Worm (Caenorhabditis elegans) whole organism, L4 larva: Measurements from ENCODE around the gene rip-1.

ENCODE experiments used
- D1046.2 ChIP-seq: fragments of 200-800 bp; sonication (Bioruptor generic); IDR thresholded peaks from 2 replicates; pipeline ENCODE4 v1.3.6; 2022; ENCODE audit warnings: missing genetic modification characterization, missing compliant biosample characterization
- F10B5.3 ChIP-seq: sonication (generic microtip); optimal IDR thresholded peaks from 2 replicates; lab custom pipeline; 2016; ENCODE audit warnings: mild to moderate bottlenecking, missing genetic modification characterization, missing compliant biosample characterization
- F26F4.8 ChIP-seq: fragments of 200-800 bp; sonication (Bioruptor generic); conservative IDR thresholded peaks from 2 replicates; pipeline ENCODE4 v1.3.6; 2022; ENCODE audit warnings: missing genetic modification characterization, missing compliant biosample characterization
- ZK546.5 ChIP-seq, 2 experiments: sonication (generic microtip); optimal IDR thresholded peaks; 2 replicates each; lab custom pipeline; 2017; ENCODE audit warnings: missing biosample characterization in 2 of 2, missing genetic modification characterization in 2 of 2
- aha-1 ChIP-seq: fragments of 150-350 bp; peaks from one replicate; lab custom pipeline; 2014; ENCODE audit warnings: missing biosample characterization, missing genetic modification characterization
- aly-2 ChIP-seq: sonication (generic microtip); optimal IDR thresholded peaks from 2 replicates; lab custom pipeline; 2018; ENCODE audit warnings: missing biosample characterization, missing genetic modification characterization
- arid-1 ChIP-seq: fragments of 200-800 bp; sonication (Bioruptor generic); conservative IDR thresholded peaks from 2 replicates; pipeline ENCODE4 v1.3.6; 2022; ENCODE audit warnings: missing genetic modification reagents, missing genetic modification characterization, missing compliant biosample characterization
- ceh-20 ChIP-seq: fragments of 200-800 bp; sonication (Bioruptor generic); IDR thresholded peaks from 2 replicates; pipeline ENCODE4 v1.3.6; 2022; ENCODE audit warnings: missing genetic modification reagents, missing genetic modification characterization, missing compliant biosample characterization
- ceh-28 ChIP-seq: fragments of 150-350 bp; optimal IDR thresholded peaks from 2 replicates; lab custom pipeline; 2014; ENCODE audit warnings: missing biosample characterization, missing genetic modification reagents, missing genetic modification characterization
- ceh-62 ChIP-seq: sonication (generic microtip); optimal IDR thresholded peaks from 2 replicates; lab custom pipeline; 2017; ENCODE audit warnings: missing biosample characterization, missing genetic modification characterization
- cey-2 ChIP-seq: sonication (generic microtip); optimal IDR thresholded peaks from 3 replicates; lab custom pipeline; 2017; ENCODE audit warnings: missing genetic modification characterization, mild to moderate bottlenecking, missing compliant biosample characterization, antibody characterized with exemption, borderline replicate concordance; ENCODE audit not compliant: insufficient read depth
- ctbp-1 ChIP-seq: fragments of 200-800 bp; sonication (Bioruptor generic); IDR thresholded peaks from 2 replicates; pipeline ENCODE4 v1.3.6; 2022; ENCODE audit warnings: missing genetic modification reagents, missing genetic modification characterization, missing compliant biosample characterization
- dmd-6 ChIP-seq: fragments of 200-800 bp; sonication (Bioruptor generic); IDR thresholded peaks from 2 replicates; pipeline ENCODE4 v1.3.6; 2022; ENCODE audit warnings: missing genetic modification reagents, missing genetic modification characterization, missing compliant biosample characterization
- dpl-1 ChIP-seq: fragments of 150-350 bp; optimal IDR thresholded peaks from 2 replicates; lab custom pipeline; 2014; ENCODE audit warnings: missing biosample characterization, missing genetic modification reagents, missing genetic modification characterization
- dve-1 ChIP-seq: sonication (generic microtip); optimal IDR thresholded peaks from 2 replicates; lab custom pipeline; 2017; ENCODE audit warnings: antibody characterized with exemption, mild to moderate bottlenecking, missing genetic modification characterization, missing compliant biosample characterization; ENCODE audit not compliant: insufficient read depth
- egl-27 ChIP-seq: sonication (generic microtip); optimal IDR thresholded peaks from 3 replicates; lab custom pipeline; 2017; ENCODE audit warnings: missing biosample characterization, missing genetic modification reagents, missing genetic modification characterization
- egl-43 ChIP-seq: fragments of 200-800 bp; sonication (Bioruptor generic); IDR thresholded peaks from 2 replicates; pipeline ENCODE4 v1.3.6; 2022; ENCODE audit warnings: missing genetic modification reagents, missing genetic modification characterization, missing compliant biosample characterization
- gei-8 ChIP-seq: fragments of 200-800 bp; sonication (Bioruptor generic); optimal IDR thresholded peaks from 2 replicates; lab custom pipeline; 2018; ENCODE audit warnings: mild to moderate bottlenecking, missing genetic modification characterization, missing compliant biosample characterization
- hlh-30 ChIP-seq: sonication (generic microtip); optimal IDR thresholded peaks from 2 replicates; lab custom pipeline; 2017; ENCODE audit warnings: antibody characterized with exemption, mild to moderate bottlenecking, missing genetic modification characterization, missing compliant biosample characterization; ENCODE audit not compliant: insufficient read depth
- lin-1 ChIP-seq: fragments of 200-800 bp; sonication (Bioruptor generic); IDR thresholded peaks from 2 replicates; pipeline ENCODE4 v1.3.6; 2022; ENCODE audit warnings: missing genetic modification reagents, missing genetic modification characterization, missing compliant biosample characterization
- lin-13 ChIP-seq: fragments of 150-350 bp; optimal IDR thresholded peaks from 2 replicates; lab custom pipeline; 2014; ENCODE audit warnings: missing biosample characterization, missing genetic modification reagents, missing genetic modification characterization
- lin-29 ChIP-seq: fragments of 200-800 bp; sonication (Bioruptor generic); IDR thresholded peaks from 2 replicates; pipeline ENCODE4 v1.3.6; 2022; ENCODE audit warnings: missing genetic modification reagents, missing genetic modification characterization, missing compliant biosample characterization
- lin-39 ChIP-seq: fragments of 150-350 bp; optimal IDR thresholded peaks from 2 replicates; lab custom pipeline; 2014; ENCODE audit warnings: missing biosample characterization, missing genetic modification reagents, missing genetic modification characterization
- lsy-2 ChIP-seq, 2 experiments: fragments of 150-350 bp in 1 of 2; sonication (generic microtip) in 1 of 2; optimal IDR thresholded peaks; 2 replicates each; lab custom pipeline; 2014 to 2017; ENCODE audit warnings: missing biosample characterization in 2 of 2, missing genetic modification characterization in 2 of 2
- madf-9 ChIP-seq: fragments of 200-800 bp; sonication (Bioruptor generic); conservative IDR thresholded peaks from 2 replicates; pipeline ENCODE4 v1.3.6; 2022; ENCODE audit warnings: missing genetic modification reagents, missing genetic modification characterization, missing compliant biosample characterization
- mxl-2 ChIP-seq: fragments of 200-800 bp; sonication (Bioruptor generic); conservative IDR thresholded peaks from 2 replicates; pipeline ENCODE4 v1.3.6; 2022; ENCODE audit warnings: missing genetic modification reagents, missing genetic modification characterization, missing compliant biosample characterization
- nhr-25 ChIP-seq: sonication (generic microtip); optimal IDR thresholded peaks from 2 replicates; lab custom pipeline; 2017; ENCODE audit warnings: missing genetic modification characterization, mild to moderate bottlenecking, missing compliant biosample characterization, antibody characterized with exemption, moderate library complexity, borderline replicate concordance; ENCODE audit not compliant: insufficient read depth
- nhr-41 ChIP-seq: fragments of 200-800 bp; sonication (Bioruptor generic); IDR thresholded peaks from 2 replicates; pipeline ENCODE4 v1.3.6; 2022; ENCODE audit warnings: missing genetic modification reagents, missing genetic modification characterization, missing compliant biosample characterization
- nhr-76 ChIP-seq: fragments of 150-350 bp; optimal IDR thresholded peaks from 2 replicates; lab custom pipeline; 2014; ENCODE audit warnings: missing biosample characterization, missing genetic modification characterization
- nhr-77 ChIP-seq: fragments of 150-350 bp; optimal IDR thresholded peaks from 2 replicates; lab custom pipeline; 2014; ENCODE audit warnings: missing biosample characterization, missing genetic modification characterization
- pha-4 ChIP-seq, 2 experiments: fragments of 150-350 bp in 1 of 2; fragments of 200-800 bp in 1 of 2; sonication (Bioruptor generic) in 1 of 2; IDR thresholded peaks in 1 of 2; optimal IDR thresholded peaks in 1 of 2; 2 replicates each; pipeline versions ENCODE4 v1.3.6 to Lab custom; 2014 to 2022; ENCODE audit warnings: missing genetic modification characterization in 2 of 2, missing genetic modification reagents in 2 of 2, missing biosample characterization in 1 of 2, missing compliant biosample characterization in 1 of 2
- rbr-2 ChIP-seq: sonication (generic microtip); optimal IDR thresholded peaks from 2 replicates; lab custom pipeline; 2016; ENCODE audit warnings: missing genotype, missing genetic modification characterization, missing compliant biosample characterization
- skn-1 ChIP-seq: fragments of 150-350 bp; optimal IDR thresholded peaks from 2 replicates; lab custom pipeline; 2014; ENCODE audit warnings: missing biosample characterization, missing genetic modification characterization
- unc-39 ChIP-seq: sonication (generic microtip); optimal IDR thresholded peaks from 2 replicates; lab custom pipeline; 2017; ENCODE audit warnings: missing biosample characterization, missing genetic modification characterization
- unc-62 ChIP-seq, 3 experiments: fragments of 150-350 bp in 1 of 3; sonication (generic microtip); optimal IDR thresholded peaks in 2 of 3; peaks in 1 of 3; 1 replicate in 1 of 3; 2 replicates in 2 of 3; lab custom pipeline; 2014 to 2017; ENCODE audit warnings: missing biosample characterization in 3 of 3, missing genetic modification characterization in 3 of 3, missing genetic modification reagents in 3 of 3, missing genotype in 1 of 3
- vab-7 ChIP-seq: fragments of 200-800 bp; sonication (Bioruptor generic); IDR thresholded peaks from 2 replicates; pipeline ENCODE4 v1.3.6; 2022; ENCODE audit warnings: missing genetic modification reagents, missing genetic modification characterization, missing compliant biosample characterization
- zfp-3 ChIP-seq: fragments of 200-800 bp; sonication (Bioruptor generic); conservative IDR thresholded peaks from 2 replicates; pipeline ENCODE4 v1.3.6; 2022; ENCODE audit warnings: missing genetic modification reagents, missing genetic modification characterization, missing compliant biosample characterization
- ztf-11 ChIP-seq: fragments of 150-350 bp; optimal IDR thresholded peaks from 2 replicates; lab custom pipeline; 2014; ENCODE audit warnings: missing biosample characterization, missing genetic modification characterization

rip-1 gene

DNA sequence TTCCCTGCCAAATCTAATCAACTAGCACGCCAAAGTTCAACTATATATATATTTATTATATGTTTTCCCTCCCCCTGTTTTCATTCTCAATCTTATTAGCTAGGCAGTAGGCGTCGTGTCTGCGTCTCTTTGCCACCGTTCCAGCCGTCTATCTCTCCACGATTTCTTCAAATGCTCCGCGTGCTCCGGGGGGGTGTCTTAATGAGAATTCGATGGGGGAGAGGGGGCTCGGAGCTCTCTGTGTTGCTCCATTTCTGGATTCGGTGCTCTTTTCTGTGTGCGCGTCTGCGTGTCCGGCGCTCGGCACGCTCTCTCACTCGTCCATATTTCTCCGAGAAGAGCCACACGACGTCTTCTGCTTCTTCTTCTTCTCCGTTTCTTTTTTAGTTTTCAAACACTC is 25.7 kb upstream of the rip-1 start (continued):
- no peak for TF ChIP-seq dpl-1 (GFP tag; lab: Kevin White, UChicago)
- TF ChIP-seq dve-1 (tag; lab: Kevin White, UChicago), result no peak
- TF ChIP-seq mxl-2, result no peak
- TF ChIP-seq arid-1 (GFP tag; lab: Robert Waterston, UW), result no peak
- peak; percentile 55 for TF ChIP-seq dmd-6 (GFP tag; lab: Robert Waterston, UW)
- no peak for TF ChIP-seq F10B5.3 (tag; lab: Kevin White, UChicago)
- TF ChIP-seq ceh-28 (tag; lab: Kevin White, UChicago), result no peak
- no peak for TF ChIP-seq egl-27 (tag; lab: Kevin White, UChicago)
- TF ChIP-seq nhr-41, result no peak
- peak; percentile 59 for TF ChIP-seq vab-7 (GFP tag; lab: Robert Waterston, UW)
- no peak for TF ChIP-seq ceh-20
- TF ChIP-seq pha-4 (GFP tag; IDR thresholded peaks at IDR 0.05; lab: Robert Waterston, UW), result no peak
- TF ChIP-seq pha-4 (tag; optimal IDR thresholded peaks at IDR 0.05; lab: Kevin White, UChicago), result no peak
- no peak for TF ChIP-seq lin-39
- TF ChIP-seq lsy-2 (tag; optimal IDR thresholded peaks at IDR 0.05; lab: Kevin White, UChicago), result peak; percentile 46 to 58
- TF ChIP-seq F26F4.8 (GFP tag; lab: Robert Waterston, UW), result no peak
- peak; percentile 94; the same call in 1 of the 2 replicates for TF ChIP-seq ctbp-1 (GFP tag; lab: Robert Waterston, UW)
- TF ChIP-seq zfp-3, result no peak
- TF ChIP-seq nhr-25 (tag; lab: Kevin White, UChicago), result no peak
- no peak for TF ChIP-seq aly-2
- TF ChIP-seq unc-39, result no peak
- TF ChIP-seq skn-1, result no peak
- 0 out of 2 replicates have a peak, but pooled peaks have one; percentile 72 for TF ChIP-seq D1046.2 (GFP tag; lab: Robert Waterston, UW)
- TF ChIP-seq lin-1 (GFP tag; lab: Robert Waterston, UW), result no peak
- TF ChIP-seq lin-13, result peak; percentile 19
- TF ChIP-seq ztf-11, result no peak
- TF ChIP-seq madf-9 (GFP tag; lab: Robert Waterston, UW), result peak; percentile 49; the same call in 1 of the 2 replicates

DNA sequence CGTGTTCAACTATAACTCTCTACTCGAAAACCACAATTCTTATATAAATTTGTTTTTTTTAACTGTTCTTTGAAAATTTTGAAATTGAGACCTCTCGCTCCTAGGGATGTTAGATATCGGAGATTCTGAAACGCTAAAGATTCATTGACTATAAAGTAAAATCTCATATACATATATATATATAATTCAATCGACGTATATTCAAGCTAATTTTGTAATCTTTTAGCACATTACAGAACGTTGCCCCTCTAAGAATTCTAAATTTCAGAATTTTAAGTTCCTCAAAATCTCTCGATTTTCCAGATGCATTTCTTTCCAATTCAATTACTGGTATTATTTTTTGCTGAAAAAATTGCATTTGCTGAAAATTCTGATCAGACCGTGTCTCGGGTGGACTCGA is 20.3 kb upstream of the rip-1 start, which contains the start of gene pad-2:
pad-2 (plus strand) TSS at position 301 of the 400 bp plus-strand sequence.
- TF ChIP-seq gei-8 (GFP tag; lab: Kevin White, UChicago), result no peak
- TF ChIP-seq hlh-30 (tag; lab: Kevin White, UChicago), result no peak
- no peak for TF ChIP-seq nhr-76 (tag; lab: Kevin White, UChicago)
- TF ChIP-seq ceh-62 (tag; lab: Kevin White, UChicago), result no peak
- TF ChIP-seq vab-7 (GFP tag; lab: Robert Waterston, UW), result no peak
- TF ChIP-seq rbr-2, result no peak
- TF ChIP-seq zfp-3, result no peak
- TF ChIP-seq ceh-28 (tag; lab: Kevin White, UChicago), result no peak
- no peak for TF ChIP-seq egl-43 (GFP tag; lab: Robert Waterston, UW)
- TF ChIP-seq lin-13, result no peak
- TF ChIP-seq nhr-77 (tag; lab: Kevin White, UChicago), result no peak
- TF ChIP-seq ztf-11, result no peak
- TF ChIP-seq cey-2, result no peak

DNA sequence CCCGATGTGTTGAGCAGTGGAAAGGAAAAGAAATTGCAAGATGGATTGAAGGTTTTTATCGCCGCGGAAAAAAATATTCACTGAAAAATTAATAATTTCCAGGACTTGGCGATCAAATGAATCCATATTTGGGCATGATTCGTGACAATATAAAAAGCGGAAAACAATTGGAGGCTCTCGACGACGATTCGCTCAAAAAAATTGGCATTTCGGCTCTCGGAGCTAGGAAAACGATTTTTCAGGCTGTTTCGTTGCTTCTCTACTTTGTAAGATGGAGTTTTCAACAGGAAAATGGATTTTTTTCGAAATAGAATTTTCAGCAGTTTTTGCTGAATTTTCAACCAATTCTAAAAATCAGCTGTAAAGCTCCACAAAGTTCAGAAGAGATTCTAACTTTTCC is 13.3 kb upstream of the rip-1 start:
- TF ChIP-seq aha-1 (tag; lab: Kevin White, UChicago), result peak; percentile 84
- TF ChIP-seq lin-29 (GFP tag; lab: Robert Waterston, UW), result no peak
- no peak for TF ChIP-seq ZK546.5 (tag; optimal IDR thresholded peaks at IDR 0.05; lab: Kevin White, UChicago)
- TF ChIP-seq unc-62 (GFP tag; optimal IDR thresholded peaks at IDR 0.05 in 1 of 2; lab: Kevin White, UChicago), result peak in 1 of 2 experiments; percentile 55
- no peak for TF ChIP-seq unc-62 (tag; optimal IDR thresholded peaks at IDR 0.05; lab: Kevin White, UChicago)
